Fruit fly (Drosophila melanogaster): Measurements from ENCODE around the gene Srg3.

dm6 chr3L:9432810-9433587 is 10.0 kb upstream of the Srg3 start:
- TF ChIP-seq br (GFP tag; optimal IDR thresholded peaks at IDR 0.05) (no peak), lola (GFP tag; optimal IDR thresholded peaks at IDR 0.05) (no peak), tai (GFP tag; optimal IDR thresholded peaks at IDR 0.05) (no peak), psq (GFP tag; optimal IDR thresholded peaks at IDR 0.05) (no peak), dl (GFP tag; optimal IDR thresholded peaks at IDR 0.05; ENCODE audit: insufficient read depth in 1 of 2, partially characterized antibody in 2 of 2) (no peak), ey (GFP tag; optimal IDR thresholded peaks at IDR 0.05) (no peak), Hr78 (GFP tag; optimal IDR thresholded peaks at IDR 0.05) (no peak)

All from whole organism, wandering third instar larva.